Worm (Caenorhabditis elegans) whole organism, L4 larva: ENCODE results near the gene lin-48.

Experiments
- F37D6.2 ChIP-seq: sonication (generic microtip); optimal IDR thresholded peaks from 2 replicates; lab custom pipeline; 2016; ENCODE audit warnings: mild to moderate bottlenecking, missing genetic modification characterization, missing compliant biosample characterization
- T20F7.1 ChIP-seq: fragments of 200-800 bp; sonication (Bioruptor generic); optimal IDR thresholded peaks from 2 replicates; lab custom pipeline; 2018; ENCODE audit warnings: mild to moderate bottlenecking, missing genetic modification characterization, missing compliant biosample characterization
- T26A8.4 ChIP-seq: fragments of 200-800 bp; sonication (Bioruptor generic); IDR thresholded peaks from 2 replicates; pipeline ENCODE4 v1.3.6; 2022; ENCODE audit warnings: missing genetic modification characterization, missing compliant biosample characterization
- Y48G9A.11 ChIP-seq: fragments of 200-800 bp; sonication (Bioruptor generic); IDR thresholded peaks from 2 replicates; pipeline ENCODE4 v1.3.6; 2022; ENCODE audit warnings: missing genetic modification reagents, missing genetic modification characterization, missing compliant biosample characterization
- Y5F2A.4 ChIP-seq: fragments of 200-800 bp; sonication (Bioruptor generic); optimal IDR thresholded peaks from 2 replicates; lab custom pipeline; 2018; ENCODE audit warnings: mild to moderate bottlenecking, missing genetic modification characterization, missing compliant biosample characterization
- Y75B8A.6 ChIP-seq: fragments of 200-800 bp; sonication (Bioruptor generic); IDR thresholded peaks from 2 replicates; pipeline ENCODE4 v1.3.6; 2022; ENCODE audit warnings: missing genetic modification reagents, missing genetic modification characterization, missing compliant biosample characterization
- aha-1 ChIP-seq: fragments of 150-350 bp; peaks from one replicate; lab custom pipeline; 2014; ENCODE audit warnings: missing biosample characterization, missing genetic modification characterization
- aly-2 ChIP-seq: sonication (generic microtip); optimal IDR thresholded peaks from 2 replicates; lab custom pipeline; 2018; ENCODE audit warnings: missing biosample characterization, missing genetic modification characterization
- ama-1 ChIP-seq: fragments of 150-350 bp; optimal IDR thresholded peaks from 2 replicates; lab custom pipeline; 2014; ENCODE audit warnings: inconsistent platforms, mixed read lengths
- arid-1 ChIP-seq: fragments of 200-800 bp; sonication (Bioruptor generic); conservative IDR thresholded peaks from 2 replicates; pipeline ENCODE4 v1.3.6; 2022; ENCODE audit warnings: missing genetic modification reagents, missing genetic modification characterization, missing compliant biosample characterization
- attf-4 ChIP-seq: sonication (generic microtip); optimal IDR thresholded peaks from 3 replicates; lab custom pipeline; 2017; ENCODE audit warnings: missing biosample characterization, missing genetic modification characterization
- ceh-44 ChIP-seq: fragments of 200-800 bp; sonication (Bioruptor generic); IDR thresholded peaks from 2 replicates; pipeline ENCODE4 v1.3.6; 2022; ENCODE audit warnings: missing genetic modification reagents, missing genetic modification characterization, missing compliant biosample characterization
- ces-1 ChIP-seq: fragments of 150-350 bp; sonication (generic microtip); optimal IDR thresholded peaks from 4 replicates; lab custom pipeline; 2014; ENCODE audit warnings: missing biosample characterization, missing genetic modification reagents, missing genetic modification characterization
- cey-2 ChIP-seq: sonication (generic microtip); optimal IDR thresholded peaks from 3 replicates; lab custom pipeline; 2017; ENCODE audit warnings: missing genetic modification characterization, mild to moderate bottlenecking, missing compliant biosample characterization, antibody characterized with exemption, borderline replicate concordance; ENCODE audit not compliant: insufficient read depth
- dmd-6 ChIP-seq: fragments of 200-800 bp; sonication (Bioruptor generic); IDR thresholded peaks from 2 replicates; pipeline ENCODE4 v1.3.6; 2022; ENCODE audit warnings: missing genetic modification reagents, missing genetic modification characterization, missing compliant biosample characterization
- dmd-8 ChIP-seq: fragments of 200-800 bp; sonication (Bioruptor generic); IDR thresholded peaks from 2 replicates; pipeline ENCODE4 v1.3.6; 2022; ENCODE audit warnings: missing genetic modification characterization, missing compliant biosample characterization
- duxl-1 ChIP-seq: sonication (generic microtip); optimal IDR thresholded peaks from 2 replicates; lab custom pipeline; 2016; ENCODE audit warnings: mild to moderate bottlenecking, missing genetic modification characterization, moderate library complexity, missing compliant biosample characterization; ENCODE audit not compliant: poor library complexity
- dve-1 ChIP-seq: sonication (generic microtip); optimal IDR thresholded peaks from 2 replicates; lab custom pipeline; 2017; ENCODE audit warnings: antibody characterized with exemption, mild to moderate bottlenecking, missing genetic modification characterization, missing compliant biosample characterization; ENCODE audit not compliant: insufficient read depth
- fkh-10 ChIP-seq: fragments of 150-350 bp; optimal IDR thresholded peaks from 2 replicates; lab custom pipeline; 2014; ENCODE audit warnings: missing biosample characterization, missing genetic modification reagents, missing genetic modification characterization
- hlh-30 ChIP-seq: sonication (generic microtip); optimal IDR thresholded peaks from 2 replicates; lab custom pipeline; 2017; ENCODE audit warnings: antibody characterized with exemption, mild to moderate bottlenecking, missing genetic modification characterization, missing compliant biosample characterization; ENCODE audit not compliant: insufficient read depth
- hmg-1.1 ChIP-seq: fragments of 200-800 bp; sonication (Bioruptor generic); IDR thresholded peaks from 2 replicates; pipeline ENCODE4 v1.3.6; 2022; ENCODE audit warnings: missing genetic modification reagents, missing genetic modification characterization, missing compliant biosample characterization
- lin-13 ChIP-seq: fragments of 150-350 bp; optimal IDR thresholded peaks from 2 replicates; lab custom pipeline; 2014; ENCODE audit warnings: missing biosample characterization, missing genetic modification reagents, missing genetic modification characterization
- lin-38 ChIP-seq: fragments of 200-800 bp; sonication (Bioruptor generic); IDR thresholded peaks from 2 replicates; pipeline ENCODE4 v1.3.6; 2022; ENCODE audit warnings: missing genetic modification reagents, missing genetic modification characterization, missing compliant biosample characterization
- lsy-2 ChIP-seq, 2 experiments: fragments of 150-350 bp in 1 of 2; sonication (generic microtip) in 1 of 2; optimal IDR thresholded peaks; 2 replicates each; lab custom pipeline; 2014 to 2017; ENCODE audit warnings: missing biosample characterization in 2 of 2, missing genetic modification characterization in 2 of 2
- madf-9 ChIP-seq: fragments of 200-800 bp; sonication (Bioruptor generic); conservative IDR thresholded peaks from 2 replicates; pipeline ENCODE4 v1.3.6; 2022; ENCODE audit warnings: missing genetic modification reagents, missing genetic modification characterization, missing compliant biosample characterization
- mxl-2 ChIP-seq: fragments of 200-800 bp; sonication (Bioruptor generic); conservative IDR thresholded peaks from 2 replicates; pipeline ENCODE4 v1.3.6; 2022; ENCODE audit warnings: missing genetic modification reagents, missing genetic modification characterization, missing compliant biosample characterization
- nhr-102 ChIP-seq: sonication (generic microtip); optimal IDR thresholded peaks from 2 replicates; lab custom pipeline; 2016; ENCODE audit warnings: mild to moderate bottlenecking, missing genetic modification characterization, moderate library complexity, missing compliant biosample characterization
- nhr-11 ChIP-seq: fragments of 150-350 bp; optimal IDR thresholded peaks from 2 replicates; lab custom pipeline; 2014; ENCODE audit warnings: missing biosample characterization, missing genetic modification characterization
- nhr-25 ChIP-seq: sonication (generic microtip); optimal IDR thresholded peaks from 2 replicates; lab custom pipeline; 2017; ENCODE audit warnings: missing genetic modification characterization, mild to moderate bottlenecking, missing compliant biosample characterization, antibody characterized with exemption, moderate library complexity, borderline replicate concordance; ENCODE audit not compliant: insufficient read depth
- nhr-6 ChIP-seq: fragments of 150-350 bp; optimal IDR thresholded peaks from 2 replicates; lab custom pipeline; 2014; ENCODE audit warnings: missing biosample characterization, missing genetic modification characterization
- nhr-76 ChIP-seq: fragments of 150-350 bp; optimal IDR thresholded peaks from 2 replicates; lab custom pipeline; 2014; ENCODE audit warnings: missing biosample characterization, missing genetic modification characterization
- saeg-2 ChIP-seq: fragments of 200-800 bp; sonication (Bioruptor generic); IDR thresholded peaks from 2 replicates; pipeline ENCODE4 v1.3.6; 2022; ENCODE audit warnings: missing genetic modification reagents, missing genetic modification characterization, missing compliant biosample characterization
- sdz-12 ChIP-seq: fragments of 200-800 bp; sonication (Bioruptor generic); optimal IDR thresholded peaks from 2 replicates; lab custom pipeline; 2018; ENCODE audit warnings: mild to moderate bottlenecking, missing genetic modification characterization, missing compliant biosample characterization
- snpc-4 ChIP-seq: fragments of 150-350 bp; optimal IDR thresholded peaks from 2 replicates; lab custom pipeline; 2014; ENCODE audit warnings: missing biosample characterization, missing genetic modification characterization
- spr-1 ChIP-seq: sonication (generic microtip); optimal IDR thresholded peaks from 2 replicates; lab custom pipeline; 2016; ENCODE audit warnings: mild to moderate bottlenecking, missing genetic modification characterization, missing compliant biosample characterization
- unc-39 ChIP-seq: sonication (generic microtip); optimal IDR thresholded peaks from 2 replicates; lab custom pipeline; 2017; ENCODE audit warnings: missing biosample characterization, missing genetic modification characterization
- unc-62 ChIP-seq, 3 experiments: fragments of 150-350 bp in 1 of 3; sonication (generic microtip); optimal IDR thresholded peaks in 2 of 3; peaks in 1 of 3; 1 replicate in 1 of 3; 2 replicates in 2 of 3; lab custom pipeline; 2014 to 2017; ENCODE audit warnings: missing biosample characterization in 3 of 3, missing genetic modification characterization in 3 of 3, missing genetic modification reagents in 3 of 3, missing genotype in 1 of 3
- ztf-11 ChIP-seq: fragments of 150-350 bp; optimal IDR thresholded peaks from 2 replicates; lab custom pipeline; 2014; ENCODE audit warnings: missing biosample characterization, missing genetic modification characterization

The lin-48 gene

DNA sequence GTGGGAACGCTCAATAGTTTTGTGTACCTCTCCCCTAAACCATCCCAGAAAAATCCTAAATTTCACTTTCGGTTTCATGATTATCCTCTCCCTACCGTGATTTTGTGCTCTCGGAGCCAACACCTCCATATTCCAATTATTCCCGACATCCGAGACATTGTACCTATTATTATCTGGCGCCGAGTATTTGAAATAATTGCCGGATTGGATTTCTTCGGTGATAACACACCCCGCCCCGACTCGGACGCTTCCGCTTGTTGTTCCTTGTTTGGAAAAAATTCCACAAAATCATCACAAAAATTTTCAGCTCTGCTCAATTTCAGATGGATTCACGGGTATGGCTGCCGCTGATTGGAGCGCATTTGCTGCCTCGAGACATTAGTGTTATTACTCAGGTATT lies at the start of gene lin-48:
Gene lin-48, plus strand, starts transcription at position 301 of the 400 bp plus-strand sequence.
- TF ChIP-seq unc-62 (GFP tag; optimal IDR thresholded peaks at IDR 0.05 in 1 of 2; lab: Kevin White, UChicago) (peak in 1 of 2 experiments; percentile 26), unc-62 (tag; optimal IDR thresholded peaks at IDR 0.05; lab: Kevin White, UChicago) (no peak), saeg-2 (GFP tag; lab: Robert Waterston, UW) (no peak)

DNA sequence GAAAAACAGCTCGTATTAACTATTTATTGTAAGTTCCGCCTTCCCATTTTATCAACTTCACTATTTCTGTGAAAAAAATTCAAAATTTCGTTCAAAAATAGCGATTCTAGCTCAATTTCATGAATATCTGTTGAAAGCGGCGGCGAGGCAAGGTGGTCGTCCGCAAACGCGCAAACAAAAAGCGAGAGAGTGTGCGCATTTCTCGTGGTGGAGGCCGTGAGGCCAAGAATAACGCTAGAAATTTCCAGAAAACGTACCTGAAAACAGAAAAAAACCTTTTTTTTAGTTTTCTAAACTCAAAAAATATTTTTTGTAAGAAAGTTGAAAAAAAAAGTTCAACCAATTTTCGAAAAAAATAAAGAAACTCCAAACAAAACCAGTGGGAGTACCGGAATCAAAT lies 48.1 kb upstream of the lin-48 start:
- TF ChIP-seq hmg-1.1 (GFP tag; lab: Robert Waterston, UW) (peak; percentile 47), lin-38 (GFP tag; lab: Robert Waterston, UW) (peak; percentile 65)

DNA sequence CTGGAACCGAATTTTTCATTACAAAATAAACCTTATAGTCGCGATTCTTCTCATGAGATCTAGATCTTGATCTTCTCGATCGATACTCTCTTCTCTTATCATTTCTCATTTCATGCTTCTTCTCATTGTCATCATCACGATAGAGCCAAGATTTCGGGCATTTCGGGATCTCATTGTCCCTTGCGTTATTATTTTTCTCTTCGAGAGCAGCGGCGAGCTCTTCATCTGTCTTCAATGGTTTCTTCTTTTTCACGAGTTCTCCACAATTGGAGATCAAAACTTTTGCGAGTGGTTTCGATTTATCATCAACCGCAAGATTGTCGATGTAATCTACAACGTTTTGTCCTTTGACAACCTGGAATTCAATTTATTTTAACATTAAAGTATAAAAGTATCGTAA lies 46.9 kb upstream of the lin-48 start:
- no peak for TF ChIP-seq attf-4 (tag; lab: Kevin White, UChicago)
- no peak for TF ChIP-seq lin-13
- TF ChIP-seq aha-1 (tag; lab: Kevin White, UChicago) = peak; percentile 97

DNA sequence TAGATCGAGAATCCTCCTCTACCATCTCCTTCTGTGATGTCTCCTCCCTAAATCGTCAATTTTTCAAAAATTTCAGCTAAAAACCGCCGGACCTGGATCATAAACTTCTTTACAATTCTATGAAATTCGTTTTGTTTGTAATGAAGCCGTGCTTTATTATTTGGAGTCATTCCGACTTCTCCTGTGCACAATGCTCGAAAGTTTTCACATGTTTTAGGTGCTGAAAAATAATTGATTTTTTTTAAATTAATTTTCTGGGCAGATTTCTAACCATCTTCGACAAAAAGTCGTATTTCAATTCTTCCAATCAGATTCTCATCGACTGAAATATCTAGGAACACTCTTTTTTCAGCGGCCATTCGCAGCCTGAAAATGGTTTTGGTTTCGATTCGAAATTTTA lies 46.0 kb upstream of the lin-48 start, which contains the start of gene cyn-9:
Gene cyn-9, minus strand, starts transcription at position 366 of the 400 bp plus-strand sequence.
- peak; percentile 66 for TF ChIP-seq T26A8.4 (GFP tag; lab: Robert Waterston, UW)
- 0 out of 2 replicates have a peak, but pooled peaks have one; percentile 22 for TF ChIP-seq Y75B8A.6 (GFP tag; lab: Robert Waterston, UW)
- peak; percentile 46 for TF ChIP-seq lin-38 (GFP tag; lab: Robert Waterston, UW)
- TF ChIP-seq duxl-1 (tag; lab: Kevin White, UChicago) = peak; percentile 70
- TF ChIP-seq Y48G9A.11 (GFP tag; lab: Robert Waterston, UW) = no peak
- TF ChIP-seq nhr-6 (tag; lab: Kevin White, UChicago) = no peak
- TF ChIP-seq arid-1 (GFP tag; lab: Robert Waterston, UW) = 0 out of 2 replicates have a peak, but pooled peaks have one; percentile 10

DNA sequence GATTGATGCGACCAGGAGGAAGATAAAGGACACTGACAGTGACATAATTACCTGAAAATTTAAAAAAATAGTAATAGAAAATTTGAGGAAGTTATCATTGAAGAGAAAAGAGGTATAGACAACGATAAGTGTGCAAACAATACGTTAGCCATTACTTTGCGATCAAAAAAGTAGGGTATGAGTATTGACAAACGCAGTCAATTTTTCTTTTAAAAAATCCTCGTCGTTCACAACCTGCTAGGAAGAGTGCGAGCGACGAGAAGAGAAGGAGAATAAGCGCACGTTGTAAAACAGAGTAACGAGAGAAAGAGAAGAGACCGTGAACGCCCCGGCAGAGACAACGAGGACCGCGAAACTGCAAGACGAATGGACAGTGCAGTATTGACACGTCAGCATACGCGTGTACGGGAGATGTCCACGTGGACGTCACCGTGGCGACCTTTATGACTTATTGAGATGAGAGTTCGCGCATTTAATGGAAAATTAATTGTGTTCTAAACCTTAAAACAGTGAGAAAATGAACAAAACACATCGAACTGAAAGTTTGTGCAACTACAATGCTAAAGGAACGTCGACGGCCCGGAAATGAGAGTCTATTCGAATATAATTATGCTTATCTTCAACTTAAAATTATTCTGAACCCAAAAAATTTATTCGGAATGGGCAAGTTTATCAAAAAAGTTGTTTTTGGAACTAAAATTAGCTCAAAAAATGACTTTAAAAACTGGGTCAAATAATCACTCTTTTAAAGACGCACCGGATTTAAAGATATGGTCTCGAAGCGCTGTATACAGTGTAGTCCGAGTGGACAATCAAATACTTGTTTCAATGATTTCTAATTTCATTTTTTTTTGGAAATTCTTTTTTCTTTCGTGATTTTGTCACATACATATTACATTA lies 43.6 kb upstream of the lin-48 start, which contains the start of the genes pdi-1 and C14B1.2:
Gene pdi-1, minus strand, starts transcription at position 51 of the 900 bp plus-strand sequence.
Gene C14B1.2, plus strand, starts transcription at position 850 of the 900 bp plus-strand sequence.
- TF ChIP-seq ama-1 (no peak), dve-1 (tag; lab: Kevin White, UChicago) (peak; percentile 87), dmd-8 (GFP tag; lab: Robert Waterston, UW) (no peak), nhr-102 (tag; lab: Kevin White, UChicago) (peak; percentile 10), lin-38 (GFP tag; lab: Robert Waterston, UW) (peak; percentile 64), T20F7.1 (GFP tag; lab: Kevin White, UChicago) (peak; percentile 66), unc-39 (tag; lab: Kevin White, UChicago) (no peak), hlh-30 (peak; percentile 71), aha-1 (tag; lab: Kevin White, UChicago) (no peak), spr-1 (peak; percentile 28), aly-2 (no peak), duxl-1 (tag; lab: Kevin White, UChicago) (no peak), madf-9 (GFP tag; lab: Robert Waterston, UW) (no peak; the same call in 1 of the 2 replicates), sdz-12 (GFP tag; lab: Kevin White, UChicago) (no peak), T26A8.4 (GFP tag; lab: Robert Waterston, UW) (no peak), nhr-11 (tag; lab: Kevin White, UChicago) (no peak), mxl-2 (GFP tag; lab: Robert Waterston, UW) (no peak), arid-1 (GFP tag; lab: Robert Waterston, UW) (peak; percentile 51; the same call in 1 of the 2 replicates), ces-1 (GFP tag; lab: Kevin White, UChicago) (no peak), dmd-6 (peak; percentile 74), ceh-44 (GFP tag; lab: Robert Waterston, UW) (no peak), snpc-4 (tag; lab: Kevin White, UChicago) (no peak), nhr-25 (peak; percentile 83), saeg-2 (GFP tag; lab: Robert Waterston, UW) (no peak), lsy-2 (tag; optimal IDR thresholded peaks at IDR 0.05; lab: Kevin White, UChicago) (peak in 1 of 2 experiments; percentile 71), nhr-76 (tag; lab: Kevin White, UChicago) (no peak), F37D6.2 (tag; lab: Kevin White, UChicago) (no peak), fkh-10 (GFP tag; lab: Kevin White, UChicago) (no peak), ztf-11 (no peak), cey-2 (tag; lab: Kevin White, UChicago) (no peak), lin-13 (peak; percentile 59), Y5F2A.4 (no peak)
